Fruit fly (Drosophila melanogaster) whole organism, wandering third instar larva: ENCODE measurements around the gene rgn.

Experiments used
- Hr78 ChIP-seq: fragments of >200 bp; optimal IDR thresholded peaks from 2 replicates; lab custom pipeline; 2017; ENCODE audit warnings: missing biosample characterization, missing genetic modification characterization
- OdsH ChIP-seq: fragments of 200-800 bp; sonication (Bioruptor generic); optimal IDR thresholded peaks from 2 replicates; lab custom pipeline; 2016; ENCODE audit warnings: missing biosample characterization, mild to moderate bottlenecking, missing genetic modification characterization
- Rel ChIP-seq, 2 experiments: fragments of 200-800 bp; sonication (Bioruptor generic) in 1 of 2; optimal IDR thresholded peaks; 2 replicates in 1 of 2; 3 replicates in 1 of 2; lab custom pipeline; 2016 to 2019; ENCODE audit warnings: mild to moderate bottlenecking in 2 of 2, missing biosample characterization in 2 of 2, missing genetic modification characterization in 2 of 2, moderate library complexity in 1 of 2
- br ChIP-seq: fragments of 200-800 bp; sonication (Bioruptor generic); optimal IDR thresholded peaks from 2 replicates; lab custom pipeline; 2016; ENCODE audit warnings: missing biosample characterization, missing genetic modification characterization
- h ChIP-seq: fragments of 200-800 bp; sonication (Bioruptor generic); optimal IDR thresholded peaks from 3 replicates; lab custom pipeline; 2016; ENCODE audit warnings: missing biosample characterization, mild to moderate bottlenecking, missing genetic modification characterization
- rgr ChIP-seq: fragments of 200-800 bp; sonication (Bioruptor generic); optimal IDR thresholded peaks from 3 replicates; lab custom pipeline; 2016; ENCODE audit warnings: missing biosample characterization, mild to moderate bottlenecking, missing genetic modification characterization
- usp ChIP-seq: fragments of >200 bp; optimal IDR thresholded peaks from 2 replicates; lab custom pipeline; 2017; ENCODE audit warnings: missing biosample characterization, missing genetic modification characterization

DNA sequence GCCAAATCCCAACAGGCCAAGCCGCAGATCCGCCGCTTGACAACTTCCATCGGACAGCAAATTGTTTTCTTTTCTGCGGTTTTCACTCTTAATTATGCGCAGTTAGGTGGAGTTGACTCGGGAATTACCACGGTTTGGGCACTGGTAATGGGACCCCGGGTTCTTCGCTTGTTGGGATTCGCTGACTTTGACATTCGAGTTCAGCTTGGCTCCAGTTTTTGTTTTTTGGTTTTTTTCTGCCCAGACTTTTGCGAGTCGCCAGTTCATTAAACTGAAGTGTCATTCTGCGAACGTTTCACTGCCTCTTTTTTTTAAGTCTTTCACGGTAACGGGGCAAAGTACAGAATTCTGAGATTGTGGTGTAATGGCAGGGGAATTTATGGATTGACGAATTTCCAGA lies 6.5 kb downstream of the rgn start:
- TF ChIP-seq OdsH (GFP tag; lab: Kevin White, UChicago) (no peak), usp (GFP tag; lab: Kevin White, UChicago) (no peak), Hr78 (GFP tag; lab: Kevin White, UChicago) (no peak), Rel (GFP tag; optimal IDR thresholded peaks at IDR 0.05; lab: Kevin White, UChicago) (no peak), Rel (tag; optimal IDR thresholded peaks at IDR 0.05; lab: Kevin White, UChicago) (no peak), rgr (no peak), h (no peak), br (no peak)
